Fruit fly (Drosophila melanogaster) whole organism, wandering third instar larva: ENCODE data around the gene Orct.
A peak's percentile ranks its signal among the peaks of the same experiment; 100 is the strongest.

Experiments
- Abd-B ChIP-seq: fragments of >200 bp; optimal IDR thresholded peaks from 2 replicates; lab custom pipeline; 2017; ENCODE audit warnings: missing biosample characterization, missing genetic modification characterization
- CG32264 ChIP-seq: fragments of 200-800 bp; sonication (Bioruptor generic); optimal IDR thresholded peaks from 2 replicates; lab custom pipeline; 2016; ENCODE audit warnings: missing biosample characterization, missing genetic modification characterization
- Dfd ChIP-seq: fragments of >200 bp; optimal IDR thresholded peaks from 2 replicates; lab custom pipeline; 2017; ENCODE audit warnings: missing biosample characterization, missing genetic modification characterization
- Dif ChIP-seq: fragments of 200-275, 200-300 bp; sonication (Bioruptor generic); optimal IDR thresholded peaks from 2 replicates; lab custom pipeline; 2018; ENCODE audit warnings: missing biosample characterization, missing genetic modification characterization; ENCODE audit not compliant: partially characterized antibody
- GATAd ChIP-seq: sonication (Bioruptor generic); optimal IDR thresholded peaks from 2 replicates; lab custom pipeline; 2016; ENCODE audit warnings: missing biosample characterization, missing genetic modification characterization
- HLH106 ChIP-seq: fragments of 200-800 bp; optimal IDR thresholded peaks from 3 replicates; lab custom pipeline; 2019; ENCODE audit warnings: missing biosample characterization, mild to moderate bottlenecking, missing genetic modification characterization, moderate library complexity
- Hnf4 ChIP-seq: fragments of 200-800 bp; sonication (Bioruptor generic); optimal IDR thresholded peaks from 2 replicates; lab custom pipeline; 2016; ENCODE audit warnings: missing biosample characterization, mild to moderate bottlenecking, missing genetic modification characterization
- Hr83 ChIP-seq: fragments of 200-300 bp; sonication (Bioruptor generic); optimal IDR thresholded peaks from 2 replicates; lab custom pipeline; 2016; ENCODE audit warnings: missing biosample characterization, mild to moderate bottlenecking, missing genetic modification characterization, moderate library complexity; ENCODE audit not compliant: poor library complexity, severe bottlenecking
- Mio ChIP-seq: sonication (Bioruptor generic); optimal IDR thresholded peaks from 2 replicates; lab custom pipeline; 2016; ENCODE audit warnings: missing biosample characterization, missing genetic modification characterization
- N ChIP-seq: fragments of >200 bp; optimal IDR thresholded peaks from 2 replicates; lab custom pipeline; 2018; ENCODE audit warnings: missing biosample characterization, missing external identifiers, missing genetic modification characterization
- OdsH ChIP-seq: fragments of 200-800 bp; sonication (Bioruptor generic); optimal IDR thresholded peaks from 2 replicates; lab custom pipeline; 2016; ENCODE audit warnings: missing biosample characterization, mild to moderate bottlenecking, missing genetic modification characterization
- Rel ChIP-seq, 2 experiments: fragments of 200-800 bp; sonication (Bioruptor generic) in 1 of 2; optimal IDR thresholded peaks; 2 replicates in 1 of 2; 3 replicates in 1 of 2; lab custom pipeline; 2016 to 2019; ENCODE audit warnings: mild to moderate bottlenecking in 2 of 2, missing biosample characterization in 2 of 2, missing genetic modification characterization in 2 of 2, moderate library complexity in 1 of 2
- Sp1 ChIP-seq: fragments of 200-800 bp; sonication (Bioruptor generic); optimal IDR thresholded peaks from 3 replicates; lab custom pipeline; 2019; ENCODE audit warnings: missing biosample characterization, mild to moderate bottlenecking, missing genetic modification characterization, moderate library complexity
- Vsx2 ChIP-seq: fragments of 200-300, 225-300 bp; sonication (Bioruptor generic); optimal IDR thresholded peaks from 2 replicates; lab custom pipeline; 2018; ENCODE audit warnings: missing biosample characterization, missing genetic modification characterization; ENCODE audit not compliant: partially characterized antibody
- brk ChIP-seq: fragments of 200-800 bp; sonication (Bioruptor generic); optimal IDR thresholded peaks from 2 replicates; lab custom pipeline; 2016; ENCODE audit warnings: missing biosample characterization, mild to moderate bottlenecking, missing genetic modification characterization
- dl ChIP-seq, 2 experiments: fragments of 175-275, 200-275 bp in 1 of 2; fragments of 200-275 bp in 1 of 2; sonication (Bioruptor generic); optimal IDR thresholded peaks; lab custom pipeline; 2018; ENCODE audit warnings: mild to moderate bottlenecking in 2 of 2, missing biosample characterization in 2 of 2, missing genetic modification characterization in 2 of 2, moderate library complexity in 2 of 2; ENCODE audit not compliant: partially characterized antibody in 2 of 2, insufficient read depth in 1 of 2
- dmrt93B ChIP-seq: fragments of 200-800 bp; sonication (Bioruptor generic); optimal IDR thresholded peaks from 2 replicates; lab custom pipeline; 2018; ENCODE audit warnings: missing biosample characterization, mild to moderate bottlenecking, missing genetic modification characterization
- dsf ChIP-seq: sonication (Bioruptor generic); optimal IDR thresholded peaks from 2 replicates; lab custom pipeline; 2016; ENCODE audit warnings: missing biosample characterization, missing genetic modification characterization, borderline replicate concordance
- ey ChIP-seq: fragments of 200-800 bp; sonication (Bioruptor generic); optimal IDR thresholded peaks from 2 replicates; lab custom pipeline; 2016; ENCODE audit warnings: missing biosample characterization, missing genetic modification characterization
- fru ChIP-seq: fragments of 200-800 bp; sonication (Bioruptor generic); optimal IDR thresholded peaks from 3 replicates; lab custom pipeline; 2016; ENCODE audit warnings: missing biosample characterization, mild to moderate bottlenecking, missing genetic modification characterization
- h ChIP-seq: fragments of 200-800 bp; sonication (Bioruptor generic); optimal IDR thresholded peaks from 3 replicates; lab custom pipeline; 2016; ENCODE audit warnings: missing biosample characterization, mild to moderate bottlenecking, missing genetic modification characterization
- jim ChIP-seq: fragments of 175-275, 200-325 bp; sonication (Bioruptor generic); optimal IDR thresholded peaks from 2 replicates; lab custom pipeline; 2016; ENCODE audit warnings: missing biosample characterization, mild to moderate bottlenecking, missing genetic modification characterization
- lola ChIP-seq: fragments of >200 bp; optimal IDR thresholded peaks from 2 replicates; lab custom pipeline; 2017; ENCODE audit warnings: missing biosample characterization, missing genetic modification characterization
- psq ChIP-seq: fragments of 200-800 bp; sonication (Bioruptor generic); optimal IDR thresholded peaks from 3 replicates; lab custom pipeline; 2017; ENCODE audit warnings: missing biosample characterization, mild to moderate bottlenecking, missing genetic modification characterization, moderate library complexity
- rgr ChIP-seq: fragments of 200-800 bp; sonication (Bioruptor generic); optimal IDR thresholded peaks from 3 replicates; lab custom pipeline; 2016; ENCODE audit warnings: missing biosample characterization, mild to moderate bottlenecking, missing genetic modification characterization
- sv ChIP-seq: fragments of 200-800 bp; sonication (Bioruptor generic); optimal IDR thresholded peaks from 3 replicates; lab custom pipeline; 2016; ENCODE audit warnings: missing biosample characterization, missing genetic modification characterization
- tai ChIP-seq: sonication (Bioruptor generic); optimal IDR thresholded peaks from 2 replicates; lab custom pipeline; 2016; ENCODE audit warnings: missing biosample characterization, missing genetic modification characterization
- usp ChIP-seq: fragments of >200 bp; optimal IDR thresholded peaks from 2 replicates; lab custom pipeline; 2017; ENCODE audit warnings: missing biosample characterization, missing genetic modification characterization
- woc ChIP-seq: sonication (Bioruptor generic); optimal IDR thresholded peaks from 2 replicates; lab custom pipeline; 2016; ENCODE audit warnings: missing biosample characterization, mild to moderate bottlenecking, missing genetic modification characterization

The Orct gene

DNA sequence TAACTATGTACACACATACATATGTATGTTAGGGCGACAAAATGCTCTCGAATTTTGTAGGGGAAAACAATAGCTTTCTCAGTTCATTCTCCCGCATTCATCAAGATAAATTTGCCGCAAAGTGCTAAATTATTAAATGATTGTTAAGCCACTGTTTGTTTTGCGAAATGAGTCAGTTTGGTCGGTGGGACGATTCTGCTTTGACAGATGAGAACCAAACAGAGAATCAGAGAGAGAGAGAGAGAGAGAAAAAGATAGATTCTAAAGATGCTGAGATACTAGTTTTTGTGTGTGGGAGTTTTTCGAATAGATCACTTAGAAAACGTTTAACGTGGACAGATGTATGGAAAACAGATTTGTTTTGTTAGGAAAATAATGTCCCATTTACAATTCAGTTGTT lies 15.6 kb upstream of the Orct start:
- no peak for TF ChIP-seq sv (GFP tag; lab: Kevin White, UChicago)
- peak; percentile 8 for TF ChIP-seq Dif (GFP tag; lab: Kevin White, UChicago)

DNA sequence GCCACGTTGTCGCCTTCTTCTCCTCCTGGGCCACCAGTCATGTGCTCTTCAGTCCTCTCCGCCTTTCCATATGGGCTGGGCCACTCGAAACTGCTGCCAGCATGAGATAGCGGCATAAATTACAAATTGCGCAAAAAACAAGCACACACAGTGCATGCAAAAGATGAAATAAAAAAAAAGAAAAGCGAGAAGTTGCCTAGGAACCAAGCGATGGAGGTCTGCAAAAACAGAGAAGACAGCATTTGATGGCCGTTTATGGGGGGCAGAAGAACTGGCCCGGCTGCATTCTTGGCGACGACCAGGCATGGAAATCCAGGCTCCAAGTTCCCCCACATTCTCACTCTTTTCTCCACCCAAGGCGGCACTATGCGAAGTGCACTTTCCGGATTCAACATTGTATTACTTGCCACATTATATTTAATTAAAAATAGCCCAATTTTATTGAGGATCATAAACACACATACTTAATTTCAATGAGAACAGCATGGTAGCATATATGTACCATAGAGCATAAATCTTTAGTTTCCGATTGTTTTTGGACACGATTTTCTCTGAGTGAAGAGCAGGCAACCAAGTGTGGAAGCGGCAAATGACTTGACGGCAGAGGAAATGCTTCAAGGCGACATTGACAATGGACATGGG lies 14.6 kb upstream of the Orct start:
- TF ChIP-seq tai (GFP tag; lab: Kevin White, UChicago) (no peak), lola (GFP tag; lab: Kevin White, UChicago) (no peak), Rel (GFP tag; optimal IDR thresholded peaks at IDR 0.05; lab: Kevin White, UChicago) (no peak), Rel (tag; optimal IDR thresholded peaks at IDR 0.05; lab: Kevin White, UChicago) (no peak), Sp1 (GFP tag; lab: Kevin White, UChicago) (no peak), Hr83 (GFP tag; lab: Kevin White, UChicago) (no peak), h (GFP tag; lab: Kevin White, UChicago) (no peak), CG32264 (GFP tag; lab: Kevin White, UChicago) (no peak)

DNA sequence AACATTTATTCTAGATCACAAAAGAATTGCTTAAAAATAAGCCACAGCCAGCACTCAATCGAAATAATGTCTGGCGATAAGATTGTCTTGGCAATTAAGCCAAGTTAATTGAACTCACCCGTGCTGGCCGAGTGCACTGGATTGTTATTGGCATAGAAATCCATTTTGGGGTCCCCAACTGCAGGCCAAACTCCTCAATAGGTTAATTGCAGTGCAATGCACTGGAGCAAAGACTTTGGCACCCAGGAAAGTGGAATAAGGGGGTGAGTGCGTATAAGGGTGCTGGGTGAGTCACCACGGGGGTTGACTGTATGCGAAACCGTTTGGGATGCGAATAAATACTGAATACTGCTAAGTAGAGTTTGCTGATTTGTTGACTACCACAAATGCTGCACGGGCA lies 13.1 kb upstream of the Orct start:
- peak; percentile 56 for TF ChIP-seq Hnf4 (GFP tag; lab: Kevin White, UChicago)
- TF ChIP-seq Hr83 (GFP tag; lab: Kevin White, UChicago) = peak; percentile 19
- TF ChIP-seq woc (GFP tag; lab: Kevin White, UChicago) = no peak
- no peak for TF ChIP-seq Rel (GFP tag; optimal IDR thresholded peaks at IDR 0.05; lab: Kevin White, UChicago)
- peak; percentile 85 for TF ChIP-seq Rel (tag; optimal IDR thresholded peaks at IDR 0.05; lab: Kevin White, UChicago)

DNA sequence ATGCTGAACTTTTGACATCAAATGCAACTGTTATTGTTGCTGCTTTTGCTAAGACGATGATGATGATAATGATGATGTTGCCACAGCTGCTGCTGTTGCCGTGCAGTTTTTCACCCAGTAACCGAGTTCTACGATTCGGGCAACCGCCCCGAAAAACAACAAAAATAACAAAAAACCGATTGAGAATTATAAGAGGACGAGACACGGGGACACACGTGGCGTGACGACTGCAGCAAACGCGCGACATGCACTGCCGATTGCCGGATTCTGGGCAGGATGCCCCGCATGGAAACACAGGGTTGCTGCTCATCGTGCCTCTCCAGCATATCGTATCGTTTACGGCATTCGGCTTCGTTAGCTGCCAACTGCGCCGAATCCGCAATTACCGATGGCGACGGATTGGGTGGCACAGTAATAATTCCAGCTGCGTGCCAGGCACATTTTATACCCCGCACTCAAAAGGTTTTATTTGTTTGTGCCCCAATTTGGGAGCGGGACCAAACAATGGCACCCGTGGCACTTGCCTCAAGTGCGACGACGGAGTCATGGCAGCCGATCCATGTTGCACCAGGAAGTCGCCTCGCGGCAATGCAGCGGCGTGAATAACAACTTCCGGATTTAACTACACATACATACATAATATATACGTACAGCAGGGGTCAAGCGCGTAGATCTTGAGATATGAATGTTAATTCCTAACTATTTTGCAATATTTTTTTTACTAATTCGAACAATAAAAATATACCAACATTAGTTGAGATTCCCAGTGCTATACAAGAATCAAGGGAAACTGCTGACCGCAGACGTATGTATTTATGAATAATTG lies 12.3 kb upstream of the Orct start:
- TF ChIP-seq Abd-B (GFP tag; lab: Kevin White, UChicago) = no peak
- TF ChIP-seq dsf (GFP tag; lab: Kevin White, UChicago) = no peak
- no peak for TF ChIP-seq woc (GFP tag; lab: Kevin White, UChicago)
- TF ChIP-seq dmrt93B (GFP tag; lab: Kevin White, UChicago) = no peak
- TF ChIP-seq rgr = no peak
- TF ChIP-seq Dfd (GFP tag; lab: Kevin White, UChicago) = no peak
- TF ChIP-seq HLH106 = no peak
- TF ChIP-seq Dif (GFP tag; lab: Kevin White, UChicago) = no peak
- peak; percentile 26 for TF ChIP-seq fru
- peak; percentile 36 for TF ChIP-seq Hr83 (GFP tag; lab: Kevin White, UChicago)
- TF ChIP-seq ey (GFP tag; lab: Kevin White, UChicago) = no peak
- no peak for TF ChIP-seq dl (GFP tag; optimal IDR thresholded peaks at IDR 0.05; lab: Kevin White, UChicago; ENCODE audit: insufficient read depth in 1 of 2, partially characterized antibody in 2 of 2)
- no peak for TF ChIP-seq Vsx2 (GFP tag; lab: Kevin White, UChicago)
- TF ChIP-seq h (GFP tag; lab: Kevin White, UChicago) = peak; percentile 17
- no peak for TF ChIP-seq N (GFP tag; lab: Kevin White, UChicago)

DNA sequence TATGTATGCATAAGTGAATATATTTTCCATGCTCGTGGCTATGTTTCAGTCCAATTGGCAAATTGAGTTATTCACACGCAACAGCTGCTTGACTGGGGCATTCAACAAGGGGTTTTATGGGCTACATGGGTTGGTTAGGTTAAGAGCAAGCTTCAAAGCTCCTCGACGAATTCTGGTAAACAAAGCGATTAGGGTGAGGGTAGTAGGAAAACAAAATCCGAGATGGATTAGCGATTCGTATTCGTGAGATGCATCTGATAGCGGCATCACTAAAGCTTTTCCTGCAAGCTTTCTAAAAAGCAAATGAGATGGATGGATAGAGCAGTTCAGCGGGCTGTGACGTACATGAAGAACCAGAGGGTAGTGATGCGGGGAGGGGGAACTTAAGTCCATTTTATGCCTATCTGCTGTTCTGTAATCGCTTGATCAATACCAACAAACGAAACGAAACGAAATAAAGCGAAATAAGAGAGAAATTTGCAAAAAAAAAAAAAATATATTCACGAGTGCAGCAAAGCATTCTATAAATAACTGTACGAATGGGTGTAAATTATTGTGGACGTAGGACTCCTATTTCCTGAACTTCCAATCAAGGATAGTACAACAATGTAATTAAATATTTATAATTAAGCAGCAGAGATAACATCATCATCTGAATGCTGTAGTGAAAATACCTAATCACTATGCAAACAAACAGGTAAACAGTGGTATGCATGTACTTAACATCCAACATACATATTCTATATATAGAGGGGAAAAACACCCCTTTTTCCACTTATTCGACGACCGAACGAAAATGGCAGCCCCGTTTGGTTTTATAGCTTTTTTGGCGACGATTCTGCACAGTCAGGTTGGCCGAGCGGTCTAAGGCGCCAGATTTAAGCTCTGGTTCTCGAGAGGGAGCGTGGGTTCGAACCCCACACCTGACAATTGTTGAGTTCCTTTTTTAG lies 11.4 kb upstream of the Orct start:
- TF ChIP-seq psq (GFP tag; lab: Kevin White, UChicago) (peak; percentile 1), Mio (no peak), GATAd (no peak), usp (GFP tag; lab: Kevin White, UChicago) (no peak), jim (no peak), Dif (GFP tag; lab: Kevin White, UChicago) (no peak), Dfd (GFP tag; lab: Kevin White, UChicago) (no peak), brk (peak; percentile 13), Vsx2 (GFP tag; lab: Kevin White, UChicago) (peak; percentile 6), ey (GFP tag; lab: Kevin White, UChicago) (no peak), OdsH (GFP tag; lab: Kevin White, UChicago) (peak; percentile 6), Rel (GFP tag; optimal IDR thresholded peaks at IDR 0.05; lab: Kevin White, UChicago) (no peak), Rel (tag; optimal IDR thresholded peaks at IDR 0.05; lab: Kevin White, UChicago) (peak; percentile 95)
